Worm (Caenorhabditis elegans) whole organism, L4/young adult: Measurements from ENCODE around the gene unc-115.

Experiments used
- W03F9.2 ChIP-seq: fragments of 150-350 bp; optimal IDR thresholded peaks from 2 replicates; lab custom pipeline; 2014; ENCODE audit warnings: missing biosample characterization, missing genetic modification characterization
- dao-5 ChIP-seq: sonication (generic microtip); optimal IDR thresholded peaks from 2 replicates; lab custom pipeline; 2016; ENCODE audit warnings: missing genotype, missing genetic modification characterization, moderate library complexity, missing compliant biosample characterization
- him-1 ChIP-seq: sonication (generic microtip); optimal IDR thresholded peaks from 2 replicates; lab custom pipeline; 2016; ENCODE audit warnings: missing genotype, missing genetic modification reagents, missing genetic modification characterization, missing compliant biosample characterization

unc-115 gene

DNA sequence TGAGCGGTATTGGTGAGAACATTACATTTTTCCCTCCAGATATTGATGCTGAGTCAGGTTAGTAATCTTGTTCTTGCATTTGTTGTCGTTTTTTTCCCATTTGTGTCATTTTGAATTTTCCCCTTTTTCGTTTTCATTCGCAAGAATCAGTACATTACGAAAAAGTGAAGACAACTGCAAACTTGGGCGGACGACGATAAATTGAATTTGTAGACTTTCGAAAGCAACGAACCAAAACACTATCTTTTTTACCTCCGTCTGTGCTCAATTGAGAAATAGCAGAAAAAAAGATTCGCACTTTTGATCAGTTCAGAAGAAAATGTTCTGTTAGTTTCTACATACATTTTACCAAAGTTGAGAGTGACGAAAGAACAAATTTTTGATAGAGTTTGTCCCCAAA lies 8.4 kb downstream of the unc-115 start:
- TF ChIP-seq W03F9.2 (tag; lab: Kevin White, UChicago): no peak
- no peak for TF ChIP-seq dao-5 (tag; lab: Kevin White, UChicago)
- TF ChIP-seq him-1 (tag; lab: Kevin White, UChicago): no peak

DNA sequence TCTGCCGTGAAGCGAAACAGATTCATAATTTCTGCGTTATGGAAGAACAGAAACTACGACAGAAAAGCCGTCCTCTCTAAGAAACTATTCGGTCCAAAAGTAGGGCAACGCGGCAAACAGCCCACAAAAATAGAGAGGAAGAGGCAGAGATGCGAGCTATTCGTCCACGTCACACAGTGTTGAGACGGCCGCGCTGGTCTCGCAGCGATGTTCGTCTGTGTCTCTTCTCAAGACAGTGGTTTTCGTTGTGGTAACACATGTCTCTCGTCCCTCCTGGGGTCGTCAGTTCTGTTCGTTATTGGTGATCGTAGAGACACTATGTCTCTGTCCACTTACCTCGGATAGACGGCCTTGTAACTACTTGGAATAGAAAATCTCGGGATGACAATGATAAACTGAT lies 12.0 kb downstream of the unc-115 start, which contains the start of gene erd-2.1:
Gene erd-2.1, minus strand, starts transcription at position 114 of the 400 bp plus-strand sequence.
- TF ChIP-seq him-1 (tag; lab: Kevin White, UChicago): peak; percentile 69
- TF ChIP-seq W03F9.2 (tag; lab: Kevin White, UChicago): no peak

- TF ChIP-seq dao-5 (tag; lab: Kevin White, UChicago) (no peak), W03F9.2 (tag; lab: Kevin White, UChicago) (no peak), him-1 (tag; lab: Kevin White, UChicago) (no peak)
These were observed 13.5 kb downstream of the unc-115 start, which contains the start of gene F09B9.4 for ce11 chrX:10160097-10160677. Gene F09B9.4 (plus strand): TSS chrX:10160627.

ce11 chrX:10162476-10162875 lies 15.8 kb downstream of the unc-115 start:
- no peak for TF ChIP-seq him-1 (tag; lab: Kevin White, UChicago)
- no peak for TF ChIP-seq W03F9.2 (tag; lab: Kevin White, UChicago)
- no peak for TF ChIP-seq dao-5 (tag; lab: Kevin White, UChicago)

DNA sequence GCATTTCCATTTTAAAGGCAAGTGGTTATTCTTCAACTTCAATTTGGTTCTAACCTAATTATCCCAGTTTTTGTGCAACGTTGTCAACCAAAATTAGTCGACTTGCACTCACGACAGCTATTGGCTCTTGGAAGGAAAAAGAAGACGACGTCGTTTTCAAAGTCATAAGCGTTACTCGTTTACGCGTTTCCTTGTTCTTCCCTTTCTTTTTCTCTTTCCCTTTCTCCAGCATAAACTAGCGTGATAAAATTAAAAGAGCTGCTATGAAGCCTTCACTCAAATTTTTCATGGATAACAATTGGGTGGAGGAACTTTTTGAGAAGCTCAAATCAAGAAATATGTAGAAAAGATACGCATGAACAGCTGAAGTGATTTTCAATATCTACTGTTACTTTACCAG lies 16.5 kb downstream of the unc-115 start:
- TF ChIP-seq W03F9.2 (tag; lab: Kevin White, UChicago) (no peak), dao-5 (tag; lab: Kevin White, UChicago) (no peak), him-1 (tag; lab: Kevin White, UChicago) (no peak)

DNA sequence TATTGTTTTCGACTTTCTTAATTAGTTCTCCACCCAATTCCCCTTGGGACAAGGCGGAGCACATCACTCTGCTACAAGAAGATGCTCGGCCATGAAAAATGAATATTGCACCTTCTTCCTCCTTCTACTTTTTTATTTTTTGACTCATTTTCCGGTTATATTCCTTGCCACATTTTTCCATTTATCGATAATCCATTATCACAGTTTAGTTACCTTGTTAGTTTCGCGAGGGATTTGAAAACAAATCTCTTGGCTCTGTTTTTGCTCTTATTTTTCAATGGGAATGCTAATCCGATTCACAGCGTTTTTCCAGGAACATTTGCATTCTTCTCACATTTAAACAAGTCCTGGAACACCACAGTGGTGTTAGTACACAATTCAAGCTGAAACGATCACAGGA lies 20.3 kb downstream of the unc-115 start, which contains the start of gene rnp-9:
Gene rnp-9, plus strand, starts transcription at position 301 of the 400 bp plus-strand sequence.
- TF ChIP-seq him-1 (tag; lab: Kevin White, UChicago): no peak
- no peak for TF ChIP-seq W03F9.2 (tag; lab: Kevin White, UChicago)
- TF ChIP-seq dao-5 (tag; lab: Kevin White, UChicago): no peak

- no peak for TF ChIP-seq dao-5 (tag; lab: Kevin White, UChicago)
- no peak for TF ChIP-seq W03F9.2 (tag; lab: Kevin White, UChicago)
- no peak for TF ChIP-seq him-1 (tag; lab: Kevin White, UChicago)
These were observed 21.8 kb downstream of the unc-115 start for ce11 chrX:10168534-10168933.

DNA sequence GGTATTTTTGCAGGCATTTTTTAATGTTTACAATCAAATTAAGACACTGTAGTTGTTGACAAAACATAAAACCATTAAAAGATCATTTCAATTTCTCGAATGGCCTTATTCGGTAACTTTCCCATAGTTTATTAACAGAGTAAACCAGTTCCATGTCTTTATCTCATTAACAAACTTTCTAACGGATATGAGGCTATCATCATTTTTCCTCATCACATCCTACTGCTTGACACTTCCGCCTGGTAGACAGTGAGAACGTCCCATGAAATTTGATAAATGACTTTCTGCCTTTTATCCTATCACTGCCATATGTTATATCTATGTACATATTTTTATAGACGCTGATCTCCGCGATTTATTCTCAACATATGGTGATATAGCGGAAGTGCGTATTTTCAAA lies 23.9 kb downstream of the unc-115 start:
- no peak for TF ChIP-seq W03F9.2 (tag; lab: Kevin White, UChicago)
- TF ChIP-seq dao-5 (tag; lab: Kevin White, UChicago): no peak
- no peak for TF ChIP-seq him-1 (tag; lab: Kevin White, UChicago)

DNA sequence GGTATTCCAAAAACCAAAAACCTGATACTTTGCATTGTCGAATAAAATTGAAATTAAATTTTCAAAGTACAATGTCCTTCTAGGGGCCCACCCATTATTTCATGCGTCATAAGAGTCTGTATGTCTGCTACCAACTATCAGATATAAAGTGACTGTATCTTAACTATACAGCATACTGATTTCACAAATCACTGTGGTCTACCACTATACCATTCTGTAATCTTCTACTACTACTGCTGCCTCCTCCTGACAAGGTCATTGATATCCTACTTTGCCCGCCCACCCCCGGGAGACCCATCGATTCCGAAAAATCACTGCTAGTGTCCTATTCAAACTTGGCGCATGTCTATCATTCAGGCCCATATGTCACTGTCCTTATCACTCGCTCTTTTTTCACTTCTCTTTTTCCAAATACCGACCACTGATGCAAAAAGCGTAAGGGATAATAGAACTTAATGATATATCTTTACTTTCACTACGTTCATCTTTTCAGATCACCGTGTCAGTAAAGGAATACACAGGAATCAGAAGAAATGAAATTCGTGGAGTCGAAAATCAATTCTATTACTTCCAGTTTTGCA lies 25.4 kb downstream of the unc-115 start, which contains the start of gene C07A4.2:
Gene C07A4.2, plus strand, starts transcription at position 195 of the 581 bp plus-strand sequence.
- TF ChIP-seq dao-5 (tag; lab: Kevin White, UChicago) (no peak), him-1 (tag; lab: Kevin White, UChicago) (no peak)

- TF ChIP-seq him-1 (tag; lab: Kevin White, UChicago) (no peak), W03F9.2 (tag; lab: Kevin White, UChicago) (no peak), dao-5 (tag; lab: Kevin White, UChicago) (no peak)
These were observed 28.0 kb downstream of the unc-115 start, which contains the start of gene C07A4.3 for ce11 chrX:10174683-10175082. Gene C07A4.3 (plus strand): TSS chrX:10174983.

DNA sequence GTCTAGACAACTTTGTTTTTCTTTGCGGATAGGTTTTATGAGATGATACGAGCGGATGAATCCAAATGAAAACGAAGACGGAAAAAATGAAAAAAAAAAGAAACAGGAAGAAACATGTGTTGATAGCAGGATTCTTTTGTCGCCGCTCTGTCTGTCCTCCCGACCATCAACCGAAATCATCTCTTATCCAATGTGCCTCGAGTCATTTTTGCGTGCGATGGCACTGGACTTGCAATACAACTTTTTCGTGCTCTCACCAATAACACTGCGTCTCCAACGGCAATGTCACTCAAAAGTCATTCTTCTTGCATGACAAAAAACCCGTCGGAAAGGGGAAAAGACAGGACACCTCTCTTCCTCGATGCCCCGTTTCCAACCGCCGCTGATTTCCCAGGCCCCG lies 29.6 kb downstream of the unc-115 start, which contains the start of gene ncs-4:
Gene ncs-4, plus strand, starts transcription at position 227 of the 400 bp plus-strand sequence.
- TF ChIP-seq him-1 (tag; lab: Kevin White, UChicago) (no peak), dao-5 (tag; lab: Kevin White, UChicago) (no peak), W03F9.2 (tag; lab: Kevin White, UChicago) (no peak)

DNA sequence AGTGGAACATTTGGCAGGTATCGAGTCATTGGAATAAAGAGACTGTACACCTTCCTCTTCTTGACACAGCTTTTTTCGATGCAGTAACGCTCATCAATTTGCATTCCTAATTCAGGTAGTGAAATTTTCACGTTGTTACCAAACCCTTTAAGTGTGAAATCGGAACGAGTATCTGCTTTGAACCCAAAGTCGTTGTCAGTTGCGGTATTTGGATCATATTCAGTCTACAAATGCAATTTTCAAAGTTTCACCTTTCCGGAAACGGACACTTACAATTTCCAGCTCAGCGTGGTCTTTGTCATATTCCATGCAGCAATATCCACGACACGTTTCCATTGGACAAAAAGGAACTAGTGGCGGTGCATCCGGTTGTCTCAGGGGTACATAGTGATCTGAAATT lies 35.9 kb downstream of the unc-115 start:
- TF ChIP-seq dao-5 (tag; lab: Kevin White, UChicago): no peak
- no peak for TF ChIP-seq W03F9.2 (tag; lab: Kevin White, UChicago)
- TF ChIP-seq him-1 (tag; lab: Kevin White, UChicago): no peak

- TF ChIP-seq him-1 (tag; lab: Kevin White, UChicago): no peak
- no peak for TF ChIP-seq W03F9.2 (tag; lab: Kevin White, UChicago)
- TF ChIP-seq dao-5 (tag; lab: Kevin White, UChicago): no peak
These were observed 37.0 kb downstream of the unc-115 start, which contains the start of gene arrd-28 for ce11 chrX:10183695-10184094. Gene arrd-28 (plus strand): TSS chrX:10183995.
